Fruit fly (Drosophila melanogaster) whole organism: ENCODE data around the gene CG34280.

Experiments
- CG8478 ChIP-seq: fragments of >200 bp; optimal IDR thresholded peaks from 2 replicates; lab custom pipeline; 2018; ENCODE audit warnings: inconsistent platforms
- EcR ChIP-seq, 2 experiments: fragments of >200 bp; optimal IDR thresholded peaks; 2 replicates each; lab custom pipeline; 2017; ENCODE audit warnings: missing biosample characterization in 2 of 2, missing genetic modification characterization in 2 of 2, missing genetic modification reagents in 2 of 2
- pan ChIP-seq: fragments of >200 bp; optimal IDR thresholded peaks from 2 replicates; lab custom pipeline; 2017
- psq ChIP-seq: fragments of >200 bp; optimal IDR thresholded peaks from 2 replicates; lab custom pipeline; 2017
- usp ChIP-seq: fragments of >200 bp; optimal IDR thresholded peaks from 2 replicates; lab custom pipeline; 2017; ENCODE audit warnings: missing biosample characterization, missing genetic modification characterization, mixed read lengths

DNA sequence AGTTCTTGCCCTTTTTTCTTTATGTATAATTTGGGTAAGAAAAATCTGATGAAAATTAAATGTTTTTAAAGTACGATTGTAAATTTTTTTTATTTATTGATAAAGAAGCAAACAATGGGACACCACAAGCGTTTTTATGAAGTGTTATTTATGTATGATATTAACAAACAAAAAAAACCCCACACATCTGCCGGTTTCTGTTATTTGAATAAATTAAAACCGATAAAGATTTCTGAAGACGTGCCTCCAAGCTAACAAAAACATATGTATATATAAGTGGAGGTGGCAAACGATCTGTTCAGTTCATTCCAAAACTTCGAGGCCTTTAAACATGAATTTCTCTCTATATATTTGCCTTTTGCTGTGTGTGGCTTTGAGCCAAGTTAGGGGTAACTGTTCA, 10.1 kb upstream of the CG34280 start, which contains the start of gene CG42822:
- TF ChIP-seq pan (lab: Kevin White, UChicago) (no peak), EcR (GFP tag; optimal IDR thresholded peaks at IDR 0.05; lab: Kevin White, UChicago) (no peak), psq (lab: Kevin White, UChicago) (no peak), usp (GFP tag; lab: Kevin White, UChicago) (no peak), CG8478 (lab: Kevin White, UChicago) (no peak)
